In genomic region chr4:63307-63706, dm6 we compare ENCODE assay signal across 4 fruit fly cellular contexts.
TF ChIP-seq lines count a peak whose summit lies in the region.

No protein-coding gene starts in this region.

- TF ChIP-seq CTCF in whole organism, embryonic (GFP tag; optimal IDR thresholded peaks at IDR 0.05; lab: Kevin White, UChicago): no peak

TF ChIP-seq in whole organism, embryonic, 481 proteins besides CTCF, POLR2A, EP300 and RAD21 (continues in another document):
- TF ChIP-seq Nf-YC (tag; optimal IDR thresholded peaks at IDR 0.05; lab: Kevin White, UChicago): no peak
- no peak for TF ChIP-seq dysf (GFP tag; IDR thresholded peaks at IDR 0.05; lab: Robert Waterston, UW)
- TF ChIP-seq CG17802 (tag; optimal IDR thresholded peaks at IDR 0.05; lab: Kevin White, UChicago): peak; percentile 95
- TF ChIP-seq CG1603 (tag; optimal IDR thresholded peaks at IDR 0.05; lab: Kevin White, UChicago): peak; percentile 77
- TF ChIP-seq jigr1 (GFP tag; IDR thresholded peaks at IDR 0.05; lab: Robert Waterston, UW): no peak
- TF ChIP-seq Dad (GFP tag; optimal IDR thresholded peaks at IDR 0.05; lab: Kevin White, UChicago): no peak
- peak; percentile 67; the same call in 2 of the 4 replicates for TF ChIP-seq Dll (GFP tag; IDR thresholded peaks at IDR 0.05; lab: Robert Waterston, UW; ENCODE audit: partially characterized antibody)
- peak; percentile 24; the same call in 2 of the 3 replicates for TF ChIP-seq CG34224 (GFP tag; IDR thresholded peaks at IDR 0.05; lab: Robert Waterston, UW; ENCODE audit: partially characterized antibody)
- TF ChIP-seq CG12071 (GFP tag; optimal IDR thresholded peaks at IDR 0.05; lab: Kevin White, UChicago): no peak
- TF ChIP-seq CG7839 (tag; optimal IDR thresholded peaks at IDR 0.05; lab: Kevin White, UChicago): peak; percentile 22
- TF ChIP-seq Stat92E (GFP tag; optimal IDR thresholded peaks at IDR 0.05; lab: Kevin White, UChicago): peak in 1 of 3 experiments; percentile 65
- TF ChIP-seq CG17361 (GFP tag; IDR thresholded peaks at IDR 0.05; lab: Robert Waterston, UW): peak; percentile 62
- peak; percentile 75 for TF ChIP-seq CG8290 (GFP tag; optimal IDR thresholded peaks at IDR 0.05; lab: Kevin White, UChicago)
- peak; percentile 19 to 60 for TF ChIP-seq CG8290 (tag; optimal IDR thresholded peaks at IDR 0.05; lab: Kevin White, UChicago)
- TF ChIP-seq pzg (GFP tag; optimal IDR thresholded peaks at IDR 0.05; lab: Kevin White, UChicago): peak; percentile 54
- TF ChIP-seq Ets97D (GFP tag; optimal IDR thresholded peaks at IDR 0.05; lab: Kevin White, UChicago): peak; percentile 31
- TF ChIP-seq CG13287 (GFP tag; IDR thresholded peaks at IDR 0.05; lab: Robert Waterston, UW; ENCODE audit: partially characterized antibody): peak; percentile 62; the same call in 1 of the 2 replicates
- no peak for TF ChIP-seq MTF-1 (GFP tag; optimal IDR thresholded peaks at IDR 0.05; lab: Kevin White, UChicago; ENCODE audit: borderline replicate concordance)
- peak; percentile 58 for TF ChIP-seq CoRest (tag; optimal IDR thresholded peaks at IDR 0.05; lab: Kevin White, UChicago)
- TF ChIP-seq Xbp1 (GFP tag; optimal IDR thresholded peaks at IDR 0.05; lab: Kevin White, UChicago): peak; percentile 26
- no peak for TF ChIP-seq CG17912 (GFP tag; optimal IDR thresholded peaks at IDR 0.05; lab: Kevin White, UChicago)

TF ChIP-seq in whole organism, prepupa, 60 proteins besides CTCF, POLR2A, EP300 and RAD21:
- TF ChIP-seq Hr39 (GFP tag; optimal IDR thresholded peaks at IDR 0.05; lab: Kevin White, UChicago) (no peak), esn (GFP tag; optimal IDR thresholded peaks at IDR 0.05; lab: Kevin White, UChicago) (peak; percentile 10), lz (GFP tag; optimal IDR thresholded peaks at IDR 0.05; lab: Kevin White, UChicago) (peak; percentile 7), OdsH (GFP tag; optimal IDR thresholded peaks at IDR 0.05; lab: Kevin White, UChicago) (peak; percentile 20), CG3032 (tag; optimal IDR thresholded peaks at IDR 0.05; lab: Kevin White, UChicago) (peak; percentile 15), CG11902 (GFP tag; optimal IDR thresholded peaks at IDR 0.05; lab: Kevin White, UChicago) (no peak), Eip78C (GFP tag; lab: Kevin White, UChicago) (peak; percentile 3), Eip93F (GFP tag; optimal IDR thresholded peaks at IDR 0.05; lab: Kevin White, UChicago) (no peak), salr (GFP tag; optimal IDR thresholded peaks at IDR 0.05; lab: Kevin White, UChicago) (no peak)

TF ChIP-seq in whole organism, pupa, 21 proteins besides CTCF, POLR2A, EP300 and RAD21:
- TF ChIP-seq CG32121 (GFP tag; IDR thresholded peaks at IDR 0.05; lab: Robert Waterston, UW) (no peak), Pif1A (GFP tag; optimal IDR thresholded peaks at IDR 0.05; lab: Kevin White, UChicago) (no peak), Snoo (tag; optimal IDR thresholded peaks at IDR 0.05; lab: Kevin White, UChicago) (no peak), gl (tag; optimal IDR thresholded peaks at IDR 0.05; lab: Kevin White, UChicago) (no peak), rn (GFP tag; IDR thresholded peaks at IDR 0.05; lab: Robert Waterston, UW) (no peak), CG8159 (tag; optimal IDR thresholded peaks at IDR 0.05; lab: Kevin White, UChicago) (peak; percentile 16), CG4496 (GFP tag; IDR thresholded peaks at IDR 0.05; lab: Robert Waterston, UW) (no peak), CG10348 (GFP tag; IDR thresholded peaks at IDR 0.05; lab: Robert Waterston, UW) (no peak)

TF ChIP-seq in whole organism, wandering third instar larva, 38 proteins besides CTCF, POLR2A, EP300 and RAD21:
- TF ChIP-seq ey (GFP tag; optimal IDR thresholded peaks at IDR 0.05; lab: Kevin White, UChicago) (no peak), Vsx2 (GFP tag; optimal IDR thresholded peaks at IDR 0.05; lab: Kevin White, UChicago; ENCODE audit: partially characterized antibody) (no peak), N (GFP tag; optimal IDR thresholded peaks at IDR 0.05; lab: Kevin White, UChicago) (peak; percentile 48), Rel (GFP tag; optimal IDR thresholded peaks at IDR 0.05; lab: Kevin White, UChicago) (no peak), Rel (tag; optimal IDR thresholded peaks at IDR 0.05; lab: Kevin White, UChicago) (peak; percentile 19), Jra (GFP tag; optimal IDR thresholded peaks at IDR 0.05; lab: Kevin White, UChicago) (no peak), Abd-B (GFP tag; optimal IDR thresholded peaks at IDR 0.05; lab: Kevin White, UChicago) (no peak), Hr78 (GFP tag; optimal IDR thresholded peaks at IDR 0.05; lab: Kevin White, UChicago) (no peak)
TF ChIP-seq in whole organism, wandering third instar larva: peak in this region for 2.
